Fruit fly (Drosophila melanogaster) whole organism, wandering third instar larva: Measurements from ENCODE around the gene Scamp.

Experiments
- GATAd ChIP-seq: sonication (Bioruptor generic); optimal IDR thresholded peaks from 2 replicates; lab custom pipeline; 2016; ENCODE audit warnings: missing biosample characterization, missing genetic modification characterization
- Hr78 ChIP-seq: fragments of >200 bp; optimal IDR thresholded peaks from 2 replicates; lab custom pipeline; 2017; ENCODE audit warnings: missing biosample characterization, missing genetic modification characterization
- Jra ChIP-seq: sonication (Bioruptor generic); optimal IDR thresholded peaks from 2 replicates; lab custom pipeline; 2016; ENCODE audit warnings: missing biosample characterization, missing genetic modification characterization

DNA sequence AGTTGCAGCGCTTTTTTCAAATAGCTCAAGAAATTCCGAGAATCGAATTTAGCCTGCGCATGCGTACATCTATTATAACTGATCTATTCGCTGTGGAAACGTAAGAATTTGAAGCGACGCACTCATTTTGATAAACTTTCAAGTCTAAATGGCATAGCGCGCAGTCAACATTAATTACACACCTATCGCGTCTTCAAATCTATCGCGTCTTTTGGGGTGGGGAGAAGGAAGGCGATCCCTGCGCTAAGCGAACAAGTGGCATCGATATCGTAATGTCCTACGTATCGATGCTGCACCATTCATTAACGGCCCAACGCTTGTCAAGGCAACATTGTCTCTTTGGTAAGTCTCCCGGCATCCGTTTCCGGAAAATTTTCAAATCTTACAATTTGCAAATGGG is 26.1 kb upstream of the Scamp start, which contains the start of gene CG6324:
- TF ChIP-seq Hr78 (no peak), Jra (no peak), GATAd (GFP tag; lab: Kevin White, UChicago) (no peak)
